Worm (Caenorhabditis elegans) whole organism, L2 larva: ENCODE measurements around the gene sqt-2.

Experiments
- F13H6.1 ChIP-seq: sonication (generic microtip); optimal IDR thresholded peaks from 2 replicates; lab custom pipeline; 2016; ENCODE audit warnings: missing genetic modification characterization, missing compliant biosample characterization
- ama-1 ChIP-seq: fragments of 150-350 bp; optimal IDR thresholded peaks from 2 replicates; lab custom pipeline; 2018; ENCODE audit warnings: inconsistent platforms
- fos-1 ChIP-seq: fragments of 150-350 bp; optimal IDR thresholded peaks from 2 replicates; lab custom pipeline; 2014; ENCODE audit warnings: missing biosample characterization, missing genetic modification characterization
- mab-5 ChIP-seq: fragments of 150-350 bp; optimal IDR thresholded peaks from 2 replicates; lab custom pipeline; 2014; ENCODE audit warnings: missing biosample characterization, missing genetic modification characterization
- mbf-1 ChIP-seq: sonication (generic microtip); optimal IDR thresholded peaks from 2 replicates; lab custom pipeline; 2017; ENCODE audit warnings: missing biosample characterization, missing genetic modification characterization
- nhr-237 ChIP-seq: fragments of 150-350 bp; optimal IDR thresholded peaks from 2 replicates; lab custom pipeline; 2014; ENCODE audit warnings: missing biosample characterization, missing genetic modification characterization
- nhr-25 ChIP-seq: fragments of 150-350 bp; sonication (generic microtip); optimal IDR thresholded peaks from 3 replicates; lab custom pipeline; 2014; ENCODE audit warnings: missing biosample characterization, missing genetic modification characterization
- skn-1 ChIP-seq: sonication (generic microtip); optimal IDR thresholded peaks from 2 replicates; lab custom pipeline; 2017; ENCODE audit warnings: missing biosample characterization, missing genetic modification characterization
- snpc-4 ChIP-seq: fragments of 150-350 bp; optimal IDR thresholded peaks from 2 replicates; lab custom pipeline; 2014; ENCODE audit warnings: missing biosample characterization, missing genetic modification characterization
- unc-39 ChIP-seq: fragments of 150-350 bp; optimal IDR thresholded peaks from 2 replicates; lab custom pipeline; 2014; ENCODE audit warnings: missing biosample characterization, missing genetic modification characterization
- unc-55 ChIP-seq: fragments of 150-350 bp; sonication (generic microtip); optimal IDR thresholded peaks from 3 replicates; lab custom pipeline; 2014; ENCODE audit warnings: missing biosample characterization, missing genetic modification reagents, missing genetic modification characterization
- unc-62 ChIP-seq: fragments of 150-350 bp; optimal IDR thresholded peaks from 2 replicates; lab custom pipeline; 2014; ENCODE audit warnings: missing biosample characterization, missing genetic modification reagents, missing genetic modification characterization
- ztf-11 ChIP-seq: sonication (generic microtip); optimal IDR thresholded peaks from 2 replicates; lab custom pipeline; 2017; ENCODE audit warnings: missing biosample characterization, missing genetic modification characterization
- ztf-4 ChIP-seq: fragments of 150-350 bp; optimal IDR thresholded peaks from 2 replicates; lab custom pipeline; 2014; ENCODE audit warnings: missing biosample characterization, missing genetic modification characterization

ce11 chrII:33904-34303, 10.8 kb downstream of the sqt-2 start, which contains the start of gene F23F1.2:
- TF ChIP-seq unc-39, result no peak
- TF ChIP-seq nhr-25 (tag; lab: Kevin White, UChicago), result no peak
- TF ChIP-seq ztf-11 (tag; lab: Kevin White, UChicago), result no peak
- TF ChIP-seq nhr-237 (tag; lab: Kevin White, UChicago), result no peak
- TF ChIP-seq F13H6.1 (tag; lab: Kevin White, UChicago), result no peak
- no peak for TF ChIP-seq mab-5 (tag; lab: Kevin White, UChicago)
- no peak for TF ChIP-seq fos-1 (tag; lab: Kevin White, UChicago)
- no peak for TF ChIP-seq unc-55 (GFP tag; lab: Kevin White, UChicago)
- no peak for TF ChIP-seq ztf-4 (tag; lab: Kevin White, UChicago)
- no peak for TF ChIP-seq ama-1
- no peak for TF ChIP-seq unc-62 (GFP tag; lab: Kevin White, UChicago)
- TF ChIP-seq mbf-1 (tag; lab: Kevin White, UChicago), result no peak
- TF ChIP-seq snpc-4 (tag; lab: Kevin White, UChicago), result no peak
- TF ChIP-seq skn-1, result no peak
